Worm (Caenorhabditis elegans) whole organism, L1 larva: ENCODE results near the gene plpp-1.2.

ENCODE experiments used
- aly-2 ChIP-seq: fragments of 150-350 bp; optimal IDR thresholded peaks from 2 replicates; lab custom pipeline; 2014; ENCODE audit warnings: missing biosample characterization, missing genetic modification characterization
- blmp-1 ChIP-seq: fragments of 150-350 bp; optimal IDR thresholded peaks from 2 replicates; lab custom pipeline; 2014; ENCODE audit warnings: missing biosample characterization, missing genetic modification characterization
- ceh-90 ChIP-seq: sonication (generic microtip); optimal IDR thresholded peaks from 2 replicates; lab custom pipeline; 2016; ENCODE audit warnings: missing genetic modification characterization, missing compliant biosample characterization
- egl-27 ChIP-seq, 2 experiments: fragments of 150-350 bp in 1 of 2; sonication (generic microtip); optimal IDR thresholded peaks; 3 replicates each; lab custom pipeline; 2017 to 2018; ENCODE audit warnings: missing biosample characterization in 2 of 2, missing genetic modification characterization in 2 of 2, missing genetic modification reagents in 2 of 2
- hlh-4 ChIP-seq: sonication (generic microtip); optimal IDR thresholded peaks from 2 replicates; lab custom pipeline; 2016; ENCODE audit warnings: mild to moderate bottlenecking, missing genetic modification characterization, missing compliant biosample characterization
- jun-1 ChIP-seq: fragments of 150-350 bp; optimal IDR thresholded peaks from 2 replicates; lab custom pipeline; 2014; ENCODE audit warnings: missing biosample characterization, missing genetic modification reagents, missing genetic modification characterization
- lin-14 ChIP-seq: fragments of 200-800 bp; sonication (Bioruptor generic); optimal IDR thresholded peaks from 2 replicates; lab custom pipeline; 2018; ENCODE audit warnings: mild to moderate bottlenecking, missing genetic modification characterization, moderate library complexity, missing compliant biosample characterization
- nhr-11 ChIP-seq: fragments of 150-350 bp; optimal IDR thresholded peaks from 2 replicates; lab custom pipeline; 2014; ENCODE audit warnings: missing biosample characterization, missing genetic modification characterization
- nhr-237 ChIP-seq: fragments of 150-350 bp; optimal IDR thresholded peaks from 2 replicates; lab custom pipeline; 2014; ENCODE audit warnings: missing biosample characterization, missing genetic modification characterization

DNA sequence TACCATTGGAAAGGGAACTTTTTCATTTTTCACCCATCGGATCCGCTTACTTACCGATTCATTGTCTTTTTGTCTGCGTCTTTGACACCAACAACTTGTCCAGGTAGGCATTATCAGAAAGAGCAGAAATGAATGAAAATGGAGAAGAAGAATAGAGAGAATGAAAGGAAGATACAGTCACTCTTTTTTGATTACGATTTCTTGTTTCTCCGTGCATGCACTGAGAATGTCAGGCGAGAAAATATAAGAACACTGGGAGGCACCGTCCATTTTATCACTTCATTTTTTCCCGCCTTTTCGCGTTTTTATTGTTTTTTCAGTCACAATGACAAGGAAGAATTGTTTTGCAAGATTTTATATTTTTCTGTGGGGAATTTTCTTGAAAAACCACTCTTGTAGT, 15.9 kb upstream of the plpp-1.2 start:
- TF ChIP-seq nhr-237 (tag; lab: Kevin White, UChicago), result no peak
- no peak for TF ChIP-seq hlh-4 (tag; lab: Kevin White, UChicago)
- TF ChIP-seq ceh-90 (tag; lab: Kevin White, UChicago), result no peak
- no peak for TF ChIP-seq lin-14
- no peak for TF ChIP-seq aly-2
- TF ChIP-seq nhr-11, result no peak
- TF ChIP-seq jun-1 (tag; lab: Kevin White, UChicago), result no peak
- TF ChIP-seq egl-27 (tag; optimal IDR thresholded peaks at IDR 0.05; lab: Kevin White, UChicago), result no peak
- no peak for TF ChIP-seq blmp-1 (tag; lab: Kevin White, UChicago)
